Fruit fly (Drosophila melanogaster) whole organism, embryonic: ENCODE measurements around the gene CG34307.

Experiments
- Antp ChIP-seq: fragments of 200-800 bp; sonication (Bioruptor generic); optimal IDR thresholded peaks from 3 replicates; lab custom pipeline; 2016; ENCODE audit warnings: missing biosample characterization, missing genetic modification characterization
- Asciz ChIP-seq: fragments of 200-800 bp; sonication (Bioruptor generic); optimal IDR thresholded peaks from 2 replicates; lab custom pipeline; 2017; ENCODE audit warnings: missing biosample characterization, mild to moderate bottlenecking, missing genetic modification characterization, missing genetic modification reagents
- Awh ChIP-seq: fragments of 200-800 bp; sonication (Bioruptor generic); IDR thresholded peaks from 2 replicates; pipeline ENCODE4, ENCODE4 v1.3.6; 2022; ENCODE audit warnings: missing biosample characterization, missing genetic modification characterization
- CG10431 ChIP-seq: fragments of 200-800 bp; sonication (Bioruptor generic); optimal IDR thresholded peaks from 3 replicates; lab custom pipeline; 2018; ENCODE audit warnings: missing biosample characterization, mild to moderate bottlenecking, missing genetic modification characterization
- CG11456 ChIP-seq: fragments of 200-800 bp; sonication (Bioruptor generic); IDR thresholded peaks from 3 replicates; pipeline ENCODE4 v1.3.6; 2022; ENCODE audit warnings: missing biosample characterization, missing genetic modification characterization
- CG11560 ChIP-seq: fragments of 200-800 bp; sonication (Bioruptor generic); IDR thresholded peaks from 3 replicates; pipeline ENCODE4 v1.3.6; 2022; ENCODE audit warnings: missing biosample characterization, missing genetic modification characterization
- CG11695 ChIP-seq: fragments of 200-800 bp; sonication (Bioruptor generic); IDR thresholded peaks from 3 replicates; pipeline ENCODE4 v1.3.6; 2022; ENCODE audit warnings: missing biosample characterization, missing genetic modification characterization
- CG11696 ChIP-seq: fragments of 200-800 bp; sonication (Bioruptor generic); IDR thresholded peaks from 2 replicates; pipeline ENCODE4 v1.3.6; 2022; ENCODE audit warnings: missing biosample characterization, missing genetic modification characterization
- CG13296 ChIP-seq: fragments of 200-800 bp; sonication (Bioruptor generic); optimal IDR thresholded peaks from 3 replicates; lab custom pipeline; 2018; ENCODE audit warnings: missing biosample characterization, mild to moderate bottlenecking, missing genetic modification characterization
- CG13424 ChIP-seq: fragments of 200-800 bp; sonication (Bioruptor generic); optimal IDR thresholded peaks from 2 replicates; lab custom pipeline; 2019; ENCODE audit warnings: missing biosample characterization, mild to moderate bottlenecking, missing genetic modification characterization, moderate library complexity
- CG13775 ChIP-seq: fragments of 200-800 bp; sonication (Bioruptor generic); optimal IDR thresholded peaks from 3 replicates; lab custom pipeline; 2017; ENCODE audit warnings: missing biosample characterization, mild to moderate bottlenecking, missing genetic modification characterization
- CG14441 ChIP-seq: fragments of 200-800 bp; sonication (Bioruptor generic); IDR thresholded peaks from 2 replicates; pipeline ENCODE4 v1.3.6; 2022; ENCODE audit warnings: missing biosample characterization, missing genetic modification characterization
- CG15073 ChIP-seq: fragments of 200-800 bp; sonication (Bioruptor generic); optimal IDR thresholded peaks from 2 replicates; lab custom pipeline; 2016; ENCODE audit warnings: missing biosample characterization, missing genetic modification characterization
- CG16813 ChIP-seq: fragments of 200-800 bp; sonication (Bioruptor generic); IDR thresholded peaks from 3 replicates; pipeline ENCODE4 v1.3.6; 2022; ENCODE audit warnings: missing biosample characterization, missing genetic modification characterization; ENCODE audit not compliant: partially characterized antibody
- CG18262 ChIP-seq: fragments of 200-800 bp; optimal IDR thresholded peaks from 3 replicates; lab custom pipeline; 2019; ENCODE audit warnings: missing biosample characterization, mild to moderate bottlenecking, missing genetic modification characterization, moderate library complexity
- CG31388 ChIP-seq: fragments of 200-800 bp; sonication (Bioruptor generic); optimal IDR thresholded peaks from 2 replicates; lab custom pipeline; 2016; ENCODE audit warnings: missing biosample characterization, missing genetic modification characterization
- CG6765 ChIP-seq: fragments of 200-800 bp; sonication (Bioruptor generic); optimal IDR thresholded peaks from 3 replicates; lab custom pipeline; 2017; ENCODE audit warnings: missing biosample characterization, mild to moderate bottlenecking, missing genetic modification characterization
- CG6791 ChIP-seq: fragments of 200-800 bp; sonication (Bioruptor generic); IDR thresholded peaks from 3 replicates; pipeline ENCODE4 v1.3.6; 2022; ENCODE audit warnings: missing biosample characterization, missing genetic modification characterization; ENCODE audit not compliant: partially characterized antibody
- CG7839 ChIP-seq: fragments of 200-800 bp; sonication (Bioruptor generic); optimal IDR thresholded peaks from 3 replicates; lab custom pipeline; 2018; ENCODE audit warnings: missing biosample characterization, mild to moderate bottlenecking, missing genetic modification characterization, moderate library complexity
- CG7928 ChIP-seq: fragments of 200-800 bp; sonication (Bioruptor generic); optimal IDR thresholded peaks from 2 replicates; lab custom pipeline; 2017; ENCODE audit warnings: missing biosample characterization, mild to moderate bottlenecking, missing genetic modification characterization
- CG7987 ChIP-seq: fragments of 200-800 bp; sonication (Bioruptor generic); optimal IDR thresholded peaks from 2 replicates; lab custom pipeline; 2018; ENCODE audit warnings: missing biosample characterization, mild to moderate bottlenecking, missing genetic modification characterization, moderate library complexity
- CG8765 ChIP-seq: fragments of 200-800 bp; sonication (Bioruptor generic); IDR thresholded peaks from 2 replicates; pipeline ENCODE4 v1.3.6; 2022; ENCODE audit warnings: missing biosample characterization, missing genetic modification characterization
- CoRest ChIP-seq: fragments of 200-800 bp; sonication (Bioruptor generic); optimal IDR thresholded peaks from 3 replicates; lab custom pipeline; 2018; ENCODE audit warnings: missing biosample characterization, mild to moderate bottlenecking, missing genetic modification characterization, moderate library complexity
- Dip2 ChIP-seq: fragments of 200-800 bp; sonication (Bioruptor generic); IDR thresholded peaks from 2 replicates; pipeline ENCODE4 v1.3.6; 2022; ENCODE audit warnings: missing biosample characterization, missing genetic modification characterization
- Dp ChIP-seq: fragments of 200-800 bp; sonication (Bioruptor generic); optimal IDR thresholded peaks from 2 replicates; lab custom pipeline; 2018; ENCODE audit warnings: missing biosample characterization, mild to moderate bottlenecking, missing genetic modification characterization, moderate library complexity
- ERR ChIP-seq: fragments of 200-800 bp; sonication (Bioruptor generic); optimal IDR thresholded peaks from 2 replicates; lab custom pipeline; 2016; ENCODE audit warnings: missing biosample characterization, missing genetic modification characterization
- HLH3B ChIP-seq: fragments of 200-800 bp; sonication (Bioruptor generic); IDR thresholded peaks from 2 replicates; pipeline ENCODE4 v1.3.6; 2022; ENCODE audit warnings: missing biosample characterization, missing genetic modification characterization
- HLH54F ChIP-seq: fragments of 200-800 bp; sonication (Bioruptor generic); optimal IDR thresholded peaks from 3 replicates; lab custom pipeline; 2016; ENCODE audit warnings: missing biosample characterization, missing genetic modification characterization
- Hey ChIP-seq: fragments of 200-800 bp; sonication (Bioruptor generic); optimal IDR thresholded peaks from 3 replicates; lab custom pipeline; 2018; ENCODE audit warnings: missing biosample characterization, mild to moderate bottlenecking, missing genetic modification characterization
- Lpt ChIP-seq: fragments of >200 bp; optimal IDR thresholded peaks from 2 replicates; lab custom pipeline; 2018; ENCODE audit warnings: missing biosample characterization, missing genetic modification characterization
- NFAT ChIP-seq: fragments of 200-800 bp; sonication (Bioruptor generic); IDR thresholded peaks from 2 replicates; pipeline ENCODE4 v1.3.6; 2022; ENCODE audit warnings: missing biosample characterization, missing genetic modification characterization
- Ravus ChIP-seq: fragments of 200-800 bp; sonication (Bioruptor generic); IDR thresholded peaks from 2 replicates; pipeline ENCODE4 v1.3.6; 2022; ENCODE audit warnings: missing biosample characterization, missing genetic modification characterization
- ara ChIP-seq: fragments of 200-800 bp; sonication (Bioruptor generic); IDR thresholded peaks from 2 replicates; pipeline ENCODE4 v1.3.6; 2022; ENCODE audit warnings: missing biosample characterization, missing genetic modification characterization
- cg ChIP-seq: fragments of 200-800 bp; sonication (Bioruptor generic); optimal IDR thresholded peaks from 3 replicates; lab custom pipeline; 2019; ENCODE audit warnings: missing biosample characterization, mild to moderate bottlenecking, missing genetic modification characterization, moderate library complexity
- chif ChIP-seq, 2 experiments: fragments of 200-800 bp; sonication (Bioruptor generic); optimal IDR thresholded peaks; 3 replicates each; lab custom pipeline; 2016; ENCODE audit warnings: missing biosample characterization in 2 of 2, missing genetic modification characterization in 2 of 2
- cwo ChIP-seq: fragments of 200-800 bp; sonication (Bioruptor generic); optimal IDR thresholded peaks from 3 replicates; lab custom pipeline; 2017; ENCODE audit warnings: missing biosample characterization, missing genetic modification characterization, mild to moderate bottlenecking, moderate library complexity, missing genetic modification reagents
- dan ChIP-seq: fragments of 200-800 bp; sonication (Bioruptor generic); IDR thresholded peaks from 2 replicates; pipeline ENCODE4 v1.3.6; 2022; ENCODE audit warnings: missing biosample characterization, missing genetic modification characterization
- eve ChIP-seq, 2 experiments: fragments of >200 bp; optimal IDR thresholded peaks; 2 replicates each; lab custom pipeline; 2017; ENCODE audit warnings: missing biosample characterization in 2 of 2, missing genetic modification characterization in 2 of 2
- hkb ChIP-seq, 2 experiments: fragments of 200-800 bp in 1 of 2; fragments of >200 bp in 1 of 2; sonication (Bioruptor generic) in 1 of 2; IDR thresholded peaks in 1 of 2; optimal IDR thresholded peaks in 1 of 2; 2 replicates each; pipeline versions ENCODE4 v1.3.6 to Lab custom; 2017 to 2022; ENCODE audit warnings: missing biosample characterization in 1 of 2, missing genetic modification characterization in 1 of 2
- lab ChIP-seq: fragments of 200-800 bp; sonication (Bioruptor generic); optimal IDR thresholded peaks from 3 replicates; lab custom pipeline; 2017; ENCODE audit warnings: missing biosample characterization, missing genetic modification characterization, mild to moderate bottlenecking, moderate library complexity, missing genetic modification reagents
- psq ChIP-seq: fragments of 200-800 bp; sonication (Bioruptor generic); optimal IDR thresholded peaks from 2 replicates; lab custom pipeline; 2017; ENCODE audit warnings: missing biosample characterization, missing genetic modification characterization
- sc ChIP-seq, 3 experiments: fragments of >200 bp in 2 of 3; fragments of 200-800 bp in 1 of 3; sonication (Bioruptor generic) in 1 of 3; optimal IDR thresholded peaks; 2 replicates in 2 of 3; 3 replicates in 1 of 3; lab custom pipeline; 2017; ENCODE audit warnings: mild to moderate bottlenecking in 1 of 3, missing biosample characterization in 1 of 3, missing genetic modification characterization in 1 of 3, missing genetic modification reagents in 1 of 3
- sens-2 ChIP-seq: fragments of 200-800 bp; sonication (Bioruptor generic); IDR thresholded peaks from 2 replicates; pipeline ENCODE4 v1.3.6; 2022; ENCODE audit warnings: missing biosample characterization, missing genetic modification characterization
- sob ChIP-seq: fragments of 200-800 bp; sonication (Bioruptor generic); IDR thresholded peaks from 2 replicates; pipeline ENCODE4 v1.3.6; 2022; ENCODE audit warnings: missing biosample characterization, missing genetic modification characterization
- sr ChIP-seq: fragments of 200-800 bp; sonication (Bioruptor generic); IDR thresholded peaks from 3 replicates; pipeline ENCODE4 v1.3.6; 2022; ENCODE audit warnings: missing biosample characterization, missing genetic modification characterization
- sug ChIP-seq: fragments of 200-800 bp; optimal IDR thresholded peaks from 2 replicates; lab custom pipeline; 2019; ENCODE audit warnings: missing biosample characterization, mild to moderate bottlenecking, missing genetic modification characterization, moderate library complexity
- toy ChIP-seq: fragments of 200-800 bp; sonication (Bioruptor generic); IDR thresholded peaks from 2 replicates; pipeline ENCODE4 v1.3.6; 2022; ENCODE audit warnings: missing biosample characterization, missing genetic modification characterization
- ttk ChIP-seq: fragments of 200-800 bp; sonication (Bioruptor generic); IDR thresholded peaks from 2 replicates; pipeline ENCODE4 v2.1.2; 2022; ENCODE audit warnings: missing biosample characterization, missing genetic modification characterization
- usp ChIP-seq: fragments of >200 bp; optimal IDR thresholded peaks from 2 replicates; lab custom pipeline; 2017; ENCODE audit warnings: missing biosample characterization, missing genetic modification characterization

Gene CG34307

dm6 chr3R:11947079-11947869 lies 49.9 kb downstream of the CG34307 start (continued):
- no peak for TF ChIP-seq sr
- TF ChIP-seq ara (GFP tag; lab: Robert Waterston, UW), result no peak; the same call in 1 of the 2 replicates
- TF ChIP-seq CG6791, result no peak
- TF ChIP-seq hkb (optimal IDR thresholded peaks at IDR 0.05; lab: Kevin White, UChicago), result no peak
- 0 out of 2 replicates have a peak, but pooled peaks have one; percentile 11 for TF ChIP-seq hkb (GFP tag; IDR thresholded peaks at IDR 0.05; lab: Robert Waterston, UW)
- no peak for TF ChIP-seq Hey (tag; lab: Kevin White, UChicago)
- TF ChIP-seq cg (GFP tag; lab: Kevin White, UChicago), result no peak
- no peak for TF ChIP-seq NFAT (GFP tag; lab: Robert Waterston, UW)
- TF ChIP-seq sob (GFP tag; lab: Robert Waterston, UW), result peak; percentile 52; the same call in 1 of the 2 replicates
- TF ChIP-seq Ravus, result no peak
- no peak for TF ChIP-seq CG11695
- no peak for TF ChIP-seq toy
- TF ChIP-seq CG16813 (GFP tag; lab: Robert Waterston, UW), result no peak
- TF ChIP-seq CG10431 (GFP tag; lab: Kevin White, UChicago), result no peak
- TF ChIP-seq CG13775 (GFP tag; lab: Kevin White, UChicago), result no peak
- TF ChIP-seq Asciz (GFP tag; lab: Kevin White, UChicago), result no peak
- TF ChIP-seq ttk (GFP tag; lab: Robert Waterston, UW), result no peak
- TF ChIP-seq HLH3B (GFP tag; lab: Robert Waterston, UW), result no peak
- TF ChIP-seq sens-2 (GFP tag; lab: Robert Waterston, UW), result no peak
- TF ChIP-seq Dip2 (GFP tag; lab: Robert Waterston, UW), result no peak
- peak; percentile 34 for TF ChIP-seq CG7839 (tag; lab: Kevin White, UChicago)
- TF ChIP-seq eve (GFP tag; optimal IDR thresholded peaks at IDR 0.05; lab: Kevin White, UChicago), result no peak
- TF ChIP-seq cwo (GFP tag; lab: Kevin White, UChicago), result no peak
- TF ChIP-seq usp (GFP tag; lab: Kevin White, UChicago), result no peak
- TF ChIP-seq CG31388 (GFP tag; lab: Kevin White, UChicago), result no peak
- TF ChIP-seq dan (GFP tag; lab: Robert Waterston, UW), result no peak
- TF ChIP-seq chif (GFP tag; optimal IDR thresholded peaks at IDR 0.05; lab: Kevin White, UChicago), result no peak
- TF ChIP-seq Antp (GFP tag; lab: Kevin White, UChicago), result peak; percentile 23
- no peak for TF ChIP-seq Dp (GFP tag; lab: Kevin White, UChicago)
- TF ChIP-seq ERR (GFP tag; lab: Kevin White, UChicago), result no peak
- peak; percentile 52; the same call in 1 of the 2 replicates for TF ChIP-seq CG14441
- no peak for TF ChIP-seq CG7928 (GFP tag; lab: Kevin White, UChicago)
- no peak for TF ChIP-seq Lpt
- TF ChIP-seq CoRest (tag; lab: Kevin White, UChicago), result no peak
- no peak for TF ChIP-seq CG8765 (GFP tag; lab: Robert Waterston, UW)
- TF ChIP-seq CG13424 (tag; lab: Kevin White, UChicago), result no peak
- no peak for TF ChIP-seq CG13296 (GFP tag; lab: Kevin White, UChicago)
- 0 out of 3 replicates have a peak, but pooled peaks have one; percentile 46 for TF ChIP-seq CG11456 (GFP tag; lab: Robert Waterston, UW)
- TF ChIP-seq sug, result no peak
- no peak for TF ChIP-seq CG11560 (tag; lab: Robert Waterston, UW)
- no peak for TF ChIP-seq CG18262 (tag; lab: Kevin White, UChicago)
- TF ChIP-seq CG6765 (GFP tag; lab: Kevin White, UChicago), result no peak
- no peak for TF ChIP-seq sc (optimal IDR thresholded peaks at IDR 0.05; lab: Kevin White, UChicago)
- TF ChIP-seq sc (GFP tag; optimal IDR thresholded peaks at IDR 0.05; lab: Kevin White, UChicago), result no peak
- TF ChIP-seq CG15073 (GFP tag; lab: Kevin White, UChicago), result no peak
- no peak for TF ChIP-seq CG11696 (GFP tag; lab: Robert Waterston, UW)
- TF ChIP-seq HLH54F (GFP tag; lab: Kevin White, UChicago), result no peak
- TF ChIP-seq lab (GFP tag; lab: Kevin White, UChicago), result peak; percentile 26
- TF ChIP-seq Awh (GFP tag; lab: Robert Waterston, UW), result no peak
- TF ChIP-seq psq (GFP tag; lab: Kevin White, UChicago), result no peak
- no peak for TF ChIP-seq CG7987 (GFP tag; lab: Kevin White, UChicago)
